Worm (Caenorhabditis elegans) whole organism, late embryonic: ENCODE results near the gene F53A2.3.
A peak's percentile ranks its signal among the peaks of the same experiment; 100 is the strongest.

Source experiments
- C38D4.7 ChIP-seq: fragments of 200-800 bp; sonication (Bioruptor generic); optimal IDR thresholded peaks from 2 replicates; lab custom pipeline; 2018; ENCODE audit warnings: mild to moderate bottlenecking, missing genetic modification characterization, moderate library complexity, missing compliant biosample characterization
- K02D7.2 ChIP-seq: sonication (generic microtip); optimal IDR thresholded peaks from 2 replicates; lab custom pipeline; 2017; ENCODE audit warnings: mild to moderate bottlenecking, missing genetic modification characterization, missing compliant biosample characterization
- K09A11.1 ChIP-seq: sonication (generic microtip); optimal IDR thresholded peaks from 2 replicates; lab custom pipeline; 2017; ENCODE audit warnings: antibody characterized with exemption, mild to moderate bottlenecking, missing genetic modification characterization, missing compliant biosample characterization; ENCODE audit not compliant: insufficient read depth
- ceh-14 ChIP-seq: sonication (generic microtip); optimal IDR thresholded peaks from 2 replicates; lab custom pipeline; 2016; ENCODE audit warnings: missing genotype, missing genetic modification characterization, missing compliant biosample characterization
- ceh-2 ChIP-seq: sonication (generic microtip); optimal IDR thresholded peaks from 2 replicates; lab custom pipeline; 2016; ENCODE audit warnings: missing genotype, missing genetic modification characterization, missing compliant biosample characterization
- ceh-34 ChIP-seq: sonication (generic microtip); optimal IDR thresholded peaks from 2 replicates; lab custom pipeline; 2016; ENCODE audit warnings: mild to moderate bottlenecking, missing genetic modification characterization, missing compliant biosample characterization
- ceh-45 ChIP-seq: fragments of 200-800 bp; sonication (Bioruptor generic); IDR thresholded peaks from 2 replicates; pipeline ENCODE4 v1.3.6; 2022; ENCODE audit warnings: missing genetic modification reagents, missing genetic modification characterization, missing compliant biosample characterization
- dmd-4 ChIP-seq: sonication (generic microtip); optimal IDR thresholded peaks from 2 replicates; lab custom pipeline; 2016; ENCODE audit warnings: borderline replicate concordance, missing genetic modification characterization, missing compliant biosample characterization
- elt-2 ChIP-seq: sonication (generic microtip); optimal IDR thresholded peaks from 2 replicates; lab custom pipeline; 2016; ENCODE audit warnings: missing genetic modification reagents, missing genetic modification characterization, missing compliant biosample characterization
- fax-1 ChIP-seq: sonication (generic microtip); optimal IDR thresholded peaks from 2 replicates; lab custom pipeline; 2016; ENCODE audit warnings: missing genotype, missing genetic modification characterization, missing compliant biosample characterization
- pat-9 ChIP-seq: fragments of 200-800 bp; sonication (Bioruptor generic); optimal IDR thresholded peaks from 2 replicates; lab custom pipeline; 2018; ENCODE audit warnings: mild to moderate bottlenecking, missing genetic modification characterization, moderate library complexity, missing compliant biosample characterization
- pha-2 ChIP-seq: sonication (generic microtip); optimal IDR thresholded peaks from 2 replicates; lab custom pipeline; 2017; ENCODE audit warnings: mild to moderate bottlenecking, missing genetic modification characterization, missing compliant biosample characterization
- sox-4 ChIP-seq: sonication (generic microtip); optimal IDR thresholded peaks from 2 replicates; lab custom pipeline; 2017; ENCODE audit warnings: mild to moderate bottlenecking, missing genetic modification characterization, inconsistent platforms, missing compliant biosample characterization
- tbx-2 ChIP-seq: sonication (generic microtip); optimal IDR thresholded peaks from 2 replicates; lab custom pipeline; 2016; ENCODE audit warnings: missing genetic modification characterization, missing compliant biosample characterization
- ttx-3 ChIP-seq: sonication (generic microtip); optimal IDR thresholded peaks from 2 replicates; lab custom pipeline; 2016; ENCODE audit warnings: missing genetic modification reagents, missing genetic modification characterization, missing compliant biosample characterization
- unc-3 ChIP-seq, 2 experiments: fragments of 200-800 bp in 1 of 2; sonication (Bioruptor generic) in 1 of 2; sonication (generic microtip) in 1 of 2; conservative IDR thresholded peaks in 1 of 2; optimal IDR thresholded peaks in 1 of 2; 2 replicates each; pipeline versions ENCODE4 v1.3.6 to Lab custom; 2016 to 2022; ENCODE audit warnings: missing compliant biosample characterization in 2 of 2, missing genetic modification characterization in 2 of 2, missing genetic modification reagents in 1 of 2
- unc-86 ChIP-seq: sonication (generic microtip); optimal IDR thresholded peaks from 2 replicates; lab custom pipeline; 2016; ENCODE audit warnings: missing genetic modification characterization, missing compliant biosample characterization
- zip-5 ChIP-seq: sonication (generic microtip); optimal IDR thresholded peaks from 2 replicates; lab custom pipeline; 2016; ENCODE audit warnings: missing genetic modification characterization, missing compliant biosample characterization
- ztf-16 ChIP-seq: sonication (generic microtip); optimal IDR thresholded peaks from 2 replicates; lab custom pipeline; 2017; ENCODE audit warnings: missing genetic modification characterization, missing compliant biosample characterization

F53A2.3 gene

DNA sequence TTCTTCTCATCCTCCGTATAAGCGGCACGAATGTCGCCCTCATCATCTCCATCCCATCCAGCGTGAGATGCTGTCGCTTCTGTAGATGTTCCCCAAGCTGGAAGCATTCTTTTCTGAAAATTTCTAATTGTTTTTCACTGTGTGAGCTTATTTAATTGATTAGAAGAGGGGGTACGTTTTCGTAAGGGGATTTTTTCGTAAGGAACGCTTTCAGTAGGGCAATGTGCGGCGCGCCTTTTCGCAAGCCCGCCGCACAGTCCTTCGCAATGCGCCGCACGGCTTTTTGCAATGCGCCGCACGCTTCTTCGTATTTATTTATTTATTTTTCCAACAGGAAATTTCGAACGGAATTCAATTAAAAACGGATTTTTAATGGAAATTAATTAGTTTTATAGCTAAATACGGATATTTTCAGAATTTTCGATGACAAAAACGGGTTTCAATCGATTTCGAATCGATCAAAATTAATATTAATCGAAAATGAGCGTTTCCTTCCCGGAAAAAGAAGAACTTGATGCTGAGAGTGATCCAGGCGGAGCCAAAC lies 46.5 kb downstream of the F53A2.3 start, which contains the start of gene set-25:
Gene set-25, minus strand, starts transcription at position 120 of the 544 bp plus-strand sequence.
- peak; percentile 19 for TF ChIP-seq sox-4 (tag; lab: Kevin White, UChicago)
- TF ChIP-seq ceh-2 = peak; percentile 59
- TF ChIP-seq zip-5 (tag; lab: Kevin White, UChicago) = peak; percentile 44
- peak; percentile 8 for TF ChIP-seq ztf-16 (tag; lab: Kevin White, UChicago)
- TF ChIP-seq elt-2 = peak; percentile 47
- TF ChIP-seq C38D4.7 (GFP tag; lab: Kevin White, UChicago) = peak; percentile 22
- peak; percentile 48; the same call in 1 of the 2 replicates for TF ChIP-seq ceh-45
- peak; percentile 34 for TF ChIP-seq pat-9 (tag; lab: Kevin White, UChicago)
- TF ChIP-seq K09A11.1 (tag; lab: Kevin White, UChicago) = peak; percentile 45
- peak; percentile 30 for TF ChIP-seq ceh-34 (tag; lab: Kevin White, UChicago)
- TF ChIP-seq dmd-4 (tag; lab: Kevin White, UChicago) = peak; percentile 22
- TF ChIP-seq fax-1 (tag; lab: Kevin White, UChicago) = peak; percentile 27
- peak; percentile 52 for TF ChIP-seq ttx-3
- peak; percentile 48 for TF ChIP-seq tbx-2
- TF ChIP-seq K02D7.2 (tag; lab: Kevin White, UChicago) = peak; percentile 71
- peak; percentile 12 for TF ChIP-seq pha-2 (tag; lab: Kevin White, UChicago)
- TF ChIP-seq unc-3 (GFP tag; conservative IDR thresholded peaks at IDR 0.05; lab: Robert Waterston, UW) = peak; percentile 33; the same call in 1 of the 2 replicates
- TF ChIP-seq unc-3 (tag; optimal IDR thresholded peaks at IDR 0.05; lab: Kevin White, UChicago) = peak; percentile 8
- TF ChIP-seq ceh-14 (tag; lab: Kevin White, UChicago) = peak; percentile 48
- TF ChIP-seq unc-86 (tag; lab: Kevin White, UChicago) = peak; percentile 50
